Worm (Caenorhabditis elegans): ENCODE measurements around the gene T02C12.5.
A peak's percentile ranks its signal among the peaks of the same experiment; 100 is the strongest.

T02C12.5 gene

ce11 chrIII:3986368-3986767 is 41.6 kb downstream of the T02C12.5 start, which contains the start of gene Y1A5A.1:
Y1A5A.1 (minus strand) TSS chrIII:3986661.
- TF ChIP-seq ceh-39 (tag; optimal IDR thresholded peaks at IDR 0.05) (no peak), lsy-2 (tag; optimal IDR thresholded peaks at IDR 0.05) (no peak), mls-2 (tag; optimal IDR thresholded peaks at IDR 0.05) (no peak), mab-5 (tag; optimal IDR thresholded peaks at IDR 0.05) (no peak), nhr-28 (tag; optimal IDR thresholded peaks at IDR 0.05) (no peak), snpc-4 (tag; optimal IDR thresholded peaks at IDR 0.05) (no peak), nhr-237 (tag; optimal IDR thresholded peaks at IDR 0.05) (no peak), lin-13 (tag; optimal IDR thresholded peaks at IDR 0.05) (no peak), flh-1 (GFP tag; optimal IDR thresholded peaks at IDR 0.05) (no peak), ceh-83 (GFP tag; optimal IDR thresholded peaks at IDR 0.05) (no peak), unc-120 (tag; optimal IDR thresholded peaks at IDR 0.05; ENCODE audit: poor library complexity, severe bottlenecking) (no peak), blmp-1 (tag; optimal IDR thresholded peaks at IDR 0.05) (no peak), sem-2 (GFP tag; optimal IDR thresholded peaks at IDR 0.05) (no peak), tbx-8 (GFP tag; optimal IDR thresholded peaks at IDR 0.05) (no peak), hlh-1 (tag; optimal IDR thresholded peaks at IDR 0.05) (no peak), ham-2 (GFP tag; optimal IDR thresholded peaks at IDR 0.05) (no peak), unc-62 (GFP tag; optimal IDR thresholded peaks at IDR 0.05) (no peak), ces-1 (GFP tag; optimal IDR thresholded peaks at IDR 0.05) (no peak)

- TF ChIP-seq bed-3 (GFP tag; optimal IDR thresholded peaks at IDR 0.05) (no peak), nhr-28 (tag; optimal IDR thresholded peaks at IDR 0.05) (no peak), unc-120 (tag; optimal IDR thresholded peaks at IDR 0.05; ENCODE audit: poor library complexity, severe bottlenecking) (peak; percentile 25), tbx-8 (GFP tag; optimal IDR thresholded peaks at IDR 0.05) (no peak), ceh-83 (GFP tag; optimal IDR thresholded peaks at IDR 0.05) (no peak), elt-3 (tag; optimal IDR thresholded peaks at IDR 0.05) (no peak), elt-1 (tag; optimal IDR thresholded peaks at IDR 0.05; ENCODE audit: borderline replicate concordance, insufficient read depth) (no peak)
These were observed 43.9 kb downstream of the T02C12.5 start for ce11 chrIII:3984049-3984484.

- no peak for TF ChIP-seq elt-3 (tag; optimal IDR thresholded peaks at IDR 0.05)
- no peak for TF ChIP-seq mep-1 (tag; optimal IDR thresholded peaks at IDR 0.05)
- TF ChIP-seq lin-32 (GFP tag; optimal IDR thresholded peaks at IDR 0.05): no peak
- no peak for TF ChIP-seq ceh-83 (GFP tag; optimal IDR thresholded peaks at IDR 0.05)
- no peak for TF ChIP-seq lin-13 (tag; optimal IDR thresholded peaks at IDR 0.05)
- no peak for TF ChIP-seq elt-1 (tag; optimal IDR thresholded peaks at IDR 0.05; ENCODE audit: borderline replicate concordance, insufficient read depth)
- no peak for TF ChIP-seq mab-5 (tag; optimal IDR thresholded peaks at IDR 0.05)
- TF ChIP-seq M03D4.4 (tag; optimal IDR thresholded peaks at IDR 0.05): no peak
- TF ChIP-seq unc-120 (tag; optimal IDR thresholded peaks at IDR 0.05; ENCODE audit: poor library complexity, severe bottlenecking): no peak
- TF ChIP-seq lsy-2 (tag; optimal IDR thresholded peaks at IDR 0.05): no peak
These were observed 47.9 kb downstream of the T02C12.5 start for ce11 chrIII:3979980-3980631.

- no peak for TF ChIP-seq nhr-12 (tag; optimal IDR thresholded peaks at IDR 0.05)
- TF ChIP-seq ceh-43 (GFP tag; optimal IDR thresholded peaks at IDR 0.05): no peak
- TF ChIP-seq M03D4.4 (tag; optimal IDR thresholded peaks at IDR 0.05): no peak
- TF ChIP-seq elt-3 (tag; optimal IDR thresholded peaks at IDR 0.05): no peak
- no peak for TF ChIP-seq blmp-1 (tag; optimal IDR thresholded peaks at IDR 0.05)
- no peak for TF ChIP-seq elt-1 (tag; optimal IDR thresholded peaks at IDR 0.05; ENCODE audit: borderline replicate concordance, insufficient read depth)
- no peak for TF ChIP-seq ceh-39 (tag; optimal IDR thresholded peaks at IDR 0.05)
- no peak for TF ChIP-seq tbx-8 (GFP tag; optimal IDR thresholded peaks at IDR 0.05)
- no peak for TF ChIP-seq bed-3 (GFP tag; optimal IDR thresholded peaks at IDR 0.05)
- no peak for TF ChIP-seq nhr-28 (tag; optimal IDR thresholded peaks at IDR 0.05)
- TF ChIP-seq unc-120 (tag; optimal IDR thresholded peaks at IDR 0.05; ENCODE audit: poor library complexity, severe bottlenecking): no peak
- TF ChIP-seq sem-2 (GFP tag; optimal IDR thresholded peaks at IDR 0.05): no peak
- no peak for TF ChIP-seq drap-1 (GFP tag; optimal IDR thresholded peaks at IDR 0.05)
- no peak for TF ChIP-seq ces-1 (GFP tag; optimal IDR thresholded peaks at IDR 0.05)
These were observed 49.5 kb downstream of the T02C12.5 start for ce11 chrIII:3978438-3978837.

- TF ChIP-seq ceh-43 (GFP tag; optimal IDR thresholded peaks at IDR 0.05) (no peak), lsy-2 (tag; optimal IDR thresholded peaks at IDR 0.05) (no peak), ceh-39 (tag; optimal IDR thresholded peaks at IDR 0.05) (no peak), nhr-2 (tag; optimal IDR thresholded peaks at IDR 0.05) (no peak), M03D4.4 (tag; optimal IDR thresholded peaks at IDR 0.05) (no peak), snpc-4 (tag; optimal IDR thresholded peaks at IDR 0.05) (no peak), ceh-83 (GFP tag; optimal IDR thresholded peaks at IDR 0.05) (no peak), ces-1 (GFP tag; optimal IDR thresholded peaks at IDR 0.05) (no peak), ham-2 (GFP tag; optimal IDR thresholded peaks at IDR 0.05) (no peak), unc-62 (GFP tag; optimal IDR thresholded peaks at IDR 0.05) (no peak), nhr-28 (tag; optimal IDR thresholded peaks at IDR 0.05) (no peak), ztf-11 (tag; optimal IDR thresholded peaks at IDR 0.05) (no peak)
These were observed 51.0 kb downstream of the T02C12.5 start for ce11 chrIII:3976992-3977391.
